Fruit fly (Drosophila melanogaster): ENCODE results near the gene Jhbp14.

Jhbp14 gene

DNA sequence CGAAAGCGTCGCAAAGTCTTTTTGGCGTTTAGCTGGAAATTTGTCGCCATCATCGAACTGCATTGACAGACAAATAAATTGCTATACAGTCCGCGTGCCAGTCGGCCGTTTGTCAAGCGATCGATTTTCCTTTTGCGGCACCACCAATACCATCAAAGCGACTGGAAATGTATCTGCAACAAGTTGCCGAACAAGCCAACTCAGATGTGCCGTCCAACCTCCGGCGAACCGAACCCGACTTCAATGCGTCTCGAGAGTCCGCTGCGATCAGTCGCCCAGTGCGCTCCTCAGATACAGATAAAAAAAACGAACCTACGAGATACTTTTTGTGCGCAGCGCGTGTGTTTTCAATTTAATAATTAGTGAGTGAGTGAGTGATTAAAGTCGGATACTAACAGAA is 30.3 kb downstream of the Jhbp14 start:
- TF ChIP-seq Myc (optimal IDR thresholded peaks at IDR 0.05) = no peak
- TF ChIP-seq GATAd (GFP tag; optimal IDR thresholded peaks at IDR 0.05) = no peak
- no peak for TF ChIP-seq Hr83 (GFP tag; optimal IDR thresholded peaks at IDR 0.05; ENCODE audit: poor library complexity, severe bottlenecking)
- no peak for TF ChIP-seq woc (GFP tag; optimal IDR thresholded peaks at IDR 0.05)
- no peak for TF ChIP-seq N (GFP tag; optimal IDR thresholded peaks at IDR 0.05)
- no peak for TF ChIP-seq dsf (GFP tag; optimal IDR thresholded peaks at IDR 0.05; ENCODE audit: borderline replicate concordance)
- TF ChIP-seq dmrt93B (GFP tag; optimal IDR thresholded peaks at IDR 0.05) = no peak
- TF ChIP-seq usp (GFP tag; optimal IDR thresholded peaks at IDR 0.05) = no peak
- no peak for TF ChIP-seq psq (GFP tag; optimal IDR thresholded peaks at IDR 0.05)
- TF ChIP-seq br (GFP tag; optimal IDR thresholded peaks at IDR 0.05) = no peak
- TF ChIP-seq HLH106 (tag; optimal IDR thresholded peaks at IDR 0.05) = no peak
- no peak for TF ChIP-seq Mio (GFP tag; optimal IDR thresholded peaks at IDR 0.05)
- no peak for TF ChIP-seq sv (GFP tag; optimal IDR thresholded peaks at IDR 0.05)
- no peak for TF ChIP-seq brk (GFP tag; optimal IDR thresholded peaks at IDR 0.05)
- no peak for TF ChIP-seq CrebA (GFP tag; optimal IDR thresholded peaks at IDR 0.05; ENCODE audit: borderline replicate concordance)
- TF ChIP-seq CG9705 (GFP tag; optimal IDR thresholded peaks at IDR 0.05) = no peak
- no peak for TF ChIP-seq foxo (GFP tag; optimal IDR thresholded peaks at IDR 0.05)
- TF ChIP-seq jim (GFP tag; optimal IDR thresholded peaks at IDR 0.05) = no peak
- TF ChIP-seq Sp1 (GFP tag; optimal IDR thresholded peaks at IDR 0.05) = no peak

DNA sequence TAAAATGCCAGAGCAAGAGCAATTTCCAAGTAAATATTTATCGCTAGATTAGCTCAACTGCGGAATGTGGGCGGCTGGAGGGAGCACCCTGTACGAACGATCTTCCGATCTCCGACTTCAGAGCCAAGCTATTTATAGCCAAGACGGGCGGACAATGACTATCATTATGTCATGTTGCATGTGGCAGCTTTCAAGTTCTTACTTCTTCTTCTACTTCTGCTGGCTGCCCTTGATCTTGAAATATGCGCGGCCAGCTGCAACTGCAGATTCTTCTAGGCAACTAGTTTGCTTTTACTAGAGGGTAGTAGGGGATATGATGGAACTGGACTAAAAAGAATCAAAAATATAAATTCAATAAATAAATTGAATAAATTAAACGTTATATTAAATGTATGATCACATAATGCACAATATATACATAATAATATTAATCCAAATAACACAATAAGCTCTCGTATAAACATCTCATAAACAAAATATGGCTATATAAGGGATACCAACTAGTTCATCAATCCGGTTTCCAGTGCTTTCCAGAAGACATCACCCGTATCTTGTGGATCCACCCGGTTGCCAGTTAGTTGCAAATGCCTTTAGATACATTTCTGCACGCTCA is 31.9 kb downstream of the Jhbp14 start:
- no peak for TF ChIP-seq dl (GFP tag; optimal IDR thresholded peaks at IDR 0.05; ENCODE audit: insufficient read depth in 1 of 2, partially characterized antibody in 2 of 2)
- no peak for TF ChIP-seq Hr78 (GFP tag; optimal IDR thresholded peaks at IDR 0.05)
- no peak for TF ChIP-seq brk (GFP tag; optimal IDR thresholded peaks at IDR 0.05)
- no peak for TF ChIP-seq HLH106 (tag; optimal IDR thresholded peaks at IDR 0.05)
- no peak for TF ChIP-seq N (GFP tag; optimal IDR thresholded peaks at IDR 0.05)

DNA sequence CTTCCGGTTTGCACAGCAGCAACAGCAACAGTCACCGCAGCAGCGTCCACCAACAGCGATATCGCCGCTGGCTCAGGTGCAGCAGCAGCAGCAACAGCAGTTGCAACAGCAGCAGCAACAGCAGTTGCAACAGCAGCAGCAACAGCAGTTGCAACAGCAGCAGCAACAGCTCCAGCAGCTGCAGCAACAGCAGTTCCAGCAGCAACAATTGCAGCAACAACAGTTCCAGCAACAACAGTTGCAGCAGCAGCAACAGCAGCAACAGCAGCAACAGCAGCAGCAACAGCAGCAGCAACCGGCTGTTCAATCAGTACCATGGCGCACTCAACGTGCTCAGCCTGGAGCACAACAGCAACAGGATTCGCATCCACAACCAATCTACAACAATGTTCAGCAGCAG is 36.2 kb downstream of the Jhbp14 start:
- TF ChIP-seq tai (GFP tag; optimal IDR thresholded peaks at IDR 0.05) (no peak), Dfd (GFP tag; optimal IDR thresholded peaks at IDR 0.05) (peak; percentile 85)

DNA sequence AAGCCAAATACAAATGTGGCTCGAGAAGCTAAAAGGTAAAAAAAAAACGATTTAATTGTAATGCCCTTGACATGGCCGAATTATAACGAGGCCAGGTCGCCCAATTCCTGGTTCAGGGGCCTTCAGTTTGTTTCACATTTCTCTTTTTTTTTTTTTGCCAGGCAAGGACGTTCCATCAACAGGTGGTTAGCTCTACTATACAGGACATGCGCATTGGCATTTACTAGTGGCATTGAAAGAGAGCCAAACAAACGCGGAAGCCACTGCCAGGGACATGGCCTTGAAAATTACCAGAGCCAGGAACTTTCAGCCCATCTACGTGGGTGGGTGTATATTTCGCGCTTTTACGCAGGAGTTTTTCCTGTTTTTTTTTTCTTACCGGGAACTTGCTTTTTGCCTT is 49.5 kb downstream of the Jhbp14 start:
- TF ChIP-seq N (GFP tag; optimal IDR thresholded peaks at IDR 0.05) = no peak
- no peak for TF ChIP-seq fru (GFP tag; optimal IDR thresholded peaks at IDR 0.05)
- no peak for TF ChIP-seq OdsH (GFP tag; optimal IDR thresholded peaks at IDR 0.05)
- no peak for TF ChIP-seq rgr (GFP tag; optimal IDR thresholded peaks at IDR 0.05)
- TF ChIP-seq pan (optimal IDR thresholded peaks at IDR 0.05) = no peak
- no peak for TF ChIP-seq Jra (GFP tag; optimal IDR thresholded peaks at IDR 0.05)
- TF ChIP-seq dmrt93B (GFP tag; optimal IDR thresholded peaks at IDR 0.05) = no peak
- no peak for TF ChIP-seq Rel (GFP tag; optimal IDR thresholded peaks at IDR 0.05)
- no peak for TF ChIP-seq Rel (tag; optimal IDR thresholded peaks at IDR 0.05)
- TF ChIP-seq Hnf4 (GFP tag; optimal IDR thresholded peaks at IDR 0.05) = no peak
- no peak for TF ChIP-seq Mio (GFP tag; optimal IDR thresholded peaks at IDR 0.05)
- TF ChIP-seq tai (GFP tag; optimal IDR thresholded peaks at IDR 0.05) = no peak
- no peak for TF ChIP-seq Abd-B (GFP tag; optimal IDR thresholded peaks at IDR 0.05)
- no peak for TF ChIP-seq usp (GFP tag; optimal IDR thresholded peaks at IDR 0.05)
- no peak for TF ChIP-seq CG9705 (GFP tag; optimal IDR thresholded peaks at IDR 0.05)
- TF ChIP-seq Dfd (GFP tag; optimal IDR thresholded peaks at IDR 0.05) = no peak
- TF ChIP-seq lola (GFP tag; optimal IDR thresholded peaks at IDR 0.05) = no peak
- TF ChIP-seq woc (GFP tag; optimal IDR thresholded peaks at IDR 0.05) = no peak
- TF ChIP-seq Hr78 (GFP tag; optimal IDR thresholded peaks at IDR 0.05) = no peak
- no peak for TF ChIP-seq br (GFP tag; optimal IDR thresholded peaks at IDR 0.05)
- no peak for TF ChIP-seq Hr83 (GFP tag; optimal IDR thresholded peaks at IDR 0.05; ENCODE audit: poor library complexity, severe bottlenecking)

DNA sequence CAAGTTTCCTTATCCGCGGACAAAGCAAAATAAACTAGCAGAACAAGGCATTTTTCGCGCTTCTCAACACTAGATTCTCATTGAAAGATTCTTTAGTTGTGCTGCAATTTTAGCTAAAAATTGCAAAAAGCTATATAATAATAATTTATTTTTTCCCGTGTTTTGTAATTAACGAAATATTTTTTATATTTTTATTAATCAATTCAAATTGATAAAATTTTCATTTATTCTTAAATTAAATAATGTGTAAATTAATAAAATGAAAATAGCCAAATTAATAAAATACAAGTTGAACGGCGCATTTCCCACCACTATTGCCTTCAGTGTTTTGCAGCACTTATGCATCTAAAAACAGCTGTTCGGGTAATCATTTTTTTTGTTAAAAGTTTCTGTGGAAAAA is 50.2 kb downstream of the Jhbp14 start, which contains the start of the genes Drep4 and Uvrag:
Gene Drep4 (minus strand): TSS at position 7 of the 400 bp plus-strand sequence.
Gene Uvrag (plus strand): TSS at position 322 of the 400 bp plus-strand sequence.
- TF ChIP-seq Vsx2 (GFP tag; optimal IDR thresholded peaks at IDR 0.05; ENCODE audit: partially characterized antibody) = no peak
- peak; percentile 66 for TF ChIP-seq OdsH (GFP tag; optimal IDR thresholded peaks at IDR 0.05)
- TF ChIP-seq Abd-B (GFP tag; optimal IDR thresholded peaks at IDR 0.05) = no peak
- TF ChIP-seq N (GFP tag; optimal IDR thresholded peaks at IDR 0.05) = no peak
- peak; percentile 29 for TF ChIP-seq dmrt93B (GFP tag; optimal IDR thresholded peaks at IDR 0.05)
- no peak for TF ChIP-seq Sp1 (GFP tag; optimal IDR thresholded peaks at IDR 0.05)
- peak; percentile 62 for TF ChIP-seq Hnf4 (GFP tag; optimal IDR thresholded peaks at IDR 0.05)
- TF ChIP-seq Mio (GFP tag; optimal IDR thresholded peaks at IDR 0.05) = no peak
- no peak for TF ChIP-seq Dif (GFP tag; optimal IDR thresholded peaks at IDR 0.05; ENCODE audit: partially characterized antibody)
- peak; percentile 61 for TF ChIP-seq psq (GFP tag; optimal IDR thresholded peaks at IDR 0.05)
- TF ChIP-seq brk (GFP tag; optimal IDR thresholded peaks at IDR 0.05) = peak; percentile 67
- no peak for TF ChIP-seq Dfd (GFP tag; optimal IDR thresholded peaks at IDR 0.05)
- TF ChIP-seq lola (GFP tag; optimal IDR thresholded peaks at IDR 0.05) = no peak
- peak; percentile 45 for TF ChIP-seq fru (GFP tag; optimal IDR thresholded peaks at IDR 0.05)
- TF ChIP-seq pan (optimal IDR thresholded peaks at IDR 0.05) = no peak
- TF ChIP-seq Rel (GFP tag; optimal IDR thresholded peaks at IDR 0.05) = no peak
- TF ChIP-seq Rel (tag; optimal IDR thresholded peaks at IDR 0.05) = no peak
- TF ChIP-seq usp (GFP tag; optimal IDR thresholded peaks at IDR 0.05) = no peak
- TF ChIP-seq Hr78 (GFP tag; optimal IDR thresholded peaks at IDR 0.05) = no peak
- TF ChIP-seq jim (GFP tag; optimal IDR thresholded peaks at IDR 0.05) = no peak
- TF ChIP-seq ey (GFP tag; optimal IDR thresholded peaks at IDR 0.05) = no peak
- TF ChIP-seq h (GFP tag; optimal IDR thresholded peaks at IDR 0.05) = no peak
- no peak for TF ChIP-seq br (GFP tag; optimal IDR thresholded peaks at IDR 0.05)
- TF ChIP-seq HLH106 (tag; optimal IDR thresholded peaks at IDR 0.05) = peak; percentile 82
- peak; percentile 47 for TF ChIP-seq CG9705 (GFP tag; optimal IDR thresholded peaks at IDR 0.05)
- TF ChIP-seq tai (GFP tag; optimal IDR thresholded peaks at IDR 0.05) = peak; percentile 72
- peak in 1 of 2 experiments; percentile 72 for TF ChIP-seq foxo (GFP tag; optimal IDR thresholded peaks at IDR 0.05)
- TF ChIP-seq woc (GFP tag; optimal IDR thresholded peaks at IDR 0.05) = peak; percentile 58
- no peak for TF ChIP-seq dsf (GFP tag; optimal IDR thresholded peaks at IDR 0.05; ENCODE audit: borderline replicate concordance)
- TF ChIP-seq GATAd (GFP tag; optimal IDR thresholded peaks at IDR 0.05) = no peak
